Fruit fly (Drosophila melanogaster): ENCODE results near the gene ssp3.

The ssp3 gene

DNA sequence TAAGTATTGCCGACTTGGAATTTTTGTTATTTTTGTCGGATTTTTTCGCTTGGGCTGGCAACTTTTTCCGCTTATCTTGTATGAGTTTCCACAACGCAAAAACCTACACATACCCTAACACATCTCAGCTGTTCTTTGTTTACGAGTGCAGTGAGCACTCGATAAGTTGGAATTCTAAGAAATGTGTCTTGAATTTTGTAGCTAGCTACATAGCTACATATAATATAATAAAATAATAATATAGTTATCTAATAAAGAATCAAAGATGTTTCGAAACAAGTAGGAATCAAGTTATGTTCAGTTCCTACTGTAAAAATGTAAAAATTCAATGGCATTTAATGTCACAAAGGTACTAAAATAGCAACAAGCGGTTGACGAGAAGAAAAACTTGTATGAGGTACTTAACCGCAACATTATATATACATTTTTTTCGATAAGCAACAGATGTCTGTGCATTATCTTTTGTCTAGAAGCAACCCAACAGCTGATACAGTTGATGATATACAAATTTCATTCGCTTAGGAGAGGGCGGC, 13.4 kb upstream of the ssp3 start, which contains the start of gene Bhmt (continued):
- TF ChIP-seq Ets21C (GFP tag; optimal IDR thresholded peaks at IDR 0.05) (peak; percentile 57), fd85E (GFP tag; optimal IDR thresholded peaks at IDR 0.05) (peak; percentile 70), dac (GFP tag; optimal IDR thresholded peaks at IDR 0.05) (peak; percentile 34), achi (GFP tag; optimal IDR thresholded peaks at IDR 0.05) (peak; percentile 88), CG8119 (GFP tag; IDR thresholded peaks at IDR 0.05) (peak; percentile 86), CG4318 (GFP tag; optimal IDR thresholded peaks at IDR 0.05) (peak; percentile 56), CG3919 (GFP tag; optimal IDR thresholded peaks at IDR 0.05) (peak; percentile 83), CG1621 (tag; optimal IDR thresholded peaks at IDR 0.05) (peak; percentile 72), CG7368 (GFP tag; optimal IDR thresholded peaks at IDR 0.05) (peak; percentile 85), salr (GFP tag; optimal IDR thresholded peaks at IDR 0.05) (peak; percentile 65 to 69), fkh (GFP tag; optimal IDR thresholded peaks at IDR 0.05) (peak; percentile 82), OdsH (GFP tag; optimal IDR thresholded peaks at IDR 0.05) (peak; percentile 86), CG8319 (GFP tag; optimal IDR thresholded peaks at IDR 0.05) (peak; percentile 65), Eip75B (GFP tag; optimal IDR thresholded peaks at IDR 0.05) (peak; percentile 71), Sox14 (GFP tag; optimal IDR thresholded peaks at IDR 0.05) (peak; percentile 86), Hr4 (GFP tag; optimal IDR thresholded peaks at IDR 0.05) (peak; percentile 69), Sox102F (GFP tag; optimal IDR thresholded peaks at IDR 0.05) (peak; percentile 82), CG8632 (GFP tag; optimal IDR thresholded peaks at IDR 0.05) (peak; percentile 89), CG3032 (tag; optimal IDR thresholded peaks at IDR 0.05) (peak; percentile 86), CG10669 (GFP tag; optimal IDR thresholded peaks at IDR 0.05) (peak; percentile 87), CG31627 (GFP tag; optimal IDR thresholded peaks at IDR 0.05) (peak; percentile 54), vri (GFP tag; optimal IDR thresholded peaks at IDR 0.05) (peak; percentile 72)

DNA sequence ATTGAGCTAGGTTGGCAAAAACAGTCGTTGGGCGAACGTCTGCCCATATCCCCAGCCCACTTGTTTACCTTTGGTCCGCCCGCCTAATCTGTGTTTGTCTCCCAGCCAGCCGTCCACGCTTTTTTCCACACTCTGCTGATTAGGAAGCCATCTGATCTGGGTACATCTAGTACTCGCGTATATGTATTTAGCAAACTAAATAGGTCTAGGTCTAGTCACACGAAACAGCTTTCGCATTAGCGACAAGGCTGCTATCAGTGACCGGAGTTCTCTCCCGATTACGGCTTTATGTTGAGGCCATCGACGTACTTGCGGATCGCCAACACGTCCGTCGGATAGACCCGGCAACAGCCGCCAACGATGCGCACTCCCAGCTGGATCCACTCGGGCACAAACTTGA, 11.9 kb upstream of the ssp3 start:
- TF ChIP-seq pdm3 (GFP tag; optimal IDR thresholded peaks at IDR 0.05): no peak
- peak; percentile 47 for TF ChIP-seq svp (GFP tag)
- TF ChIP-seq topi (GFP tag; optimal IDR thresholded peaks at IDR 0.05): no peak
- no peak for TF ChIP-seq CG32006 (GFP tag; optimal IDR thresholded peaks at IDR 0.05)
- peak; percentile 38 for TF ChIP-seq fkh (GFP tag; optimal IDR thresholded peaks at IDR 0.05)

DNA sequence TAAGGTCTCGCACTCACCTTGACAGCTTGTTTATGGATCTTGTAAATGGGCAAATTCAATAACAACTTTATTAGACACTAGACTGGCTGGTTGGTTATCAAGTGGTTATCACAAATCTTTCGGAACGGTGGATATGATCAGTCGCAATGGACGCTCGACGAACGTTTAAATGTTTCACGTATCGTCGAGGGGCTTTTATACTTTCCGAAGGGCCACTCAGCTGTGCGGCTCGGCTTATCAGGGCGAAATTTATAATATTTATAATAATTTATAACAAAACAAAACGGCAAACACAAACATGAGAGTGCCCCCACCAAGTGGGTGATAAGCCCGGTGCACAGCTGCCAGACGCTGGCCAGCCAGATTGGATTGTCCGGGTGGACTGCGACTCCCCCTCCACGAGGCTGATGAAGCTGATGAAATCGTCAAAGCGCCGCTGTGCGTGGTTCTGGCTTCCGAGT, 10.5 kb upstream of the ssp3 start, which contains the start of gene CG10621:
TSS of gene CG10621 (minus strand) at position 177 of the 461 bp plus-strand sequence.
- TF ChIP-seq CG3032 (tag; optimal IDR thresholded peaks at IDR 0.05): no peak
- no peak for TF ChIP-seq Ets96B (tag; optimal IDR thresholded peaks at IDR 0.05)
- TF ChIP-seq CG11902 (GFP tag; optimal IDR thresholded peaks at IDR 0.05): no peak
- TF ChIP-seq fkh (GFP tag; optimal IDR thresholded peaks at IDR 0.05): peak; percentile 35
- 0 out of 3 replicates have a peak, but pooled peaks have one; percentile 24 for TF ChIP-seq CG8119 (GFP tag; IDR thresholded peaks at IDR 0.05)
- TF ChIP-seq CG6808 (GFP tag; optimal IDR thresholded peaks at IDR 0.05): peak; percentile 4
- TF ChIP-seq vri (GFP tag; optimal IDR thresholded peaks at IDR 0.05): peak; percentile 79
- TF ChIP-seq svp (GFP tag): peak; percentile 97
- TF ChIP-seq net (GFP tag; optimal IDR thresholded peaks at IDR 0.05): peak; percentile 33
- TF ChIP-seq pdm3 (GFP tag; optimal IDR thresholded peaks at IDR 0.05): no peak
- TF ChIP-seq CG6854 (GFP tag; optimal IDR thresholded peaks at IDR 0.05): peak; percentile 57
- peak in 1 of 2 experiments; percentile 32 for TF ChIP-seq ss (GFP tag; optimal IDR thresholded peaks at IDR 0.05)
- TF ChIP-seq CG6163 (GFP tag; IDR thresholded peaks at IDR 0.05): 0 out of 3 replicates have a peak, but pooled peaks have one; percentile 34
- TF ChIP-seq Sox102F (GFP tag; optimal IDR thresholded peaks at IDR 0.05): peak; percentile 20

- no peak for TF ChIP-seq pdm3 (GFP tag; optimal IDR thresholded peaks at IDR 0.05)
- no peak for TF ChIP-seq Eip93F (GFP tag; optimal IDR thresholded peaks at IDR 0.05)
- no peak for TF ChIP-seq CG8632 (GFP tag; optimal IDR thresholded peaks at IDR 0.05)
- no peak for TF ChIP-seq ss (GFP tag; optimal IDR thresholded peaks at IDR 0.05)
- no peak for TF ChIP-seq CG16779 (tag; optimal IDR thresholded peaks at IDR 0.05)
- no peak for TF ChIP-seq CG8119 (GFP tag; IDR thresholded peaks at IDR 0.05)
- TF ChIP-seq CG6792 (GFP tag; optimal IDR thresholded peaks at IDR 0.05): no peak
- peak; percentile 17 for TF ChIP-seq Met (GFP tag; optimal IDR thresholded peaks at IDR 0.05)
- TF ChIP-seq acj6 (GFP tag; optimal IDR thresholded peaks at IDR 0.05): peak; percentile 11
- TF ChIP-seq CG11762 (GFP tag; optimal IDR thresholded peaks at IDR 0.05; ENCODE audit: insufficient read depth): no peak
- no peak for TF ChIP-seq Sox14 (GFP tag; optimal IDR thresholded peaks at IDR 0.05)
- TF ChIP-seq CG32006 (GFP tag; optimal IDR thresholded peaks at IDR 0.05): peak; percentile 17
- no peak for TF ChIP-seq Ets21C (GFP tag; optimal IDR thresholded peaks at IDR 0.05)
- peak; percentile 35 for TF ChIP-seq esn (GFP tag; optimal IDR thresholded peaks at IDR 0.05)
- peak; percentile 40 for TF ChIP-seq dsx (GFP tag; optimal IDR thresholded peaks at IDR 0.05; ENCODE audit: poor library complexity, severe bottlenecking)
- TF ChIP-seq vri (GFP tag; optimal IDR thresholded peaks at IDR 0.05): peak; percentile 80
- no peak for TF ChIP-seq Eip75B (GFP tag; optimal IDR thresholded peaks at IDR 0.05)
- peak; percentile 14 for TF ChIP-seq Eip78C (GFP tag)
Measured at dm6 chr2L:18953512-18954254, 9.9 kb upstream of the ssp3 start.
